Worm (Caenorhabditis elegans) whole organism, midembryonic: ENCODE data around the gene F11G11.15.

ENCODE experiments used
- T22C8.4 ChIP-seq: fragments of 200-800 bp; sonication (Bioruptor generic); IDR thresholded peaks from 2 replicates; pipeline ENCODE4 v1.3.6; 2022; ENCODE audit warnings: missing genetic modification characterization, missing compliant biosample characterization
- cog-1 ChIP-seq: sonication (generic microtip); optimal IDR thresholded peaks from 2 replicates; lab custom pipeline; 2016; ENCODE audit warnings: missing genetic modification characterization, missing compliant biosample characterization
- flt-1 ChIP-seq: fragments of 200-800 bp; sonication (Bioruptor generic); IDR thresholded peaks from 2 replicates; pipeline ENCODE4 v1.3.6; 2022; ENCODE audit warnings: missing genetic modification characterization, missing compliant biosample characterization
- klf-2 ChIP-seq: fragments of 200-800 bp; sonication (Bioruptor generic); conservative IDR thresholded peaks from 2 replicates; pipeline ENCODE4 v1.3.6; 2022; ENCODE audit warnings: missing genetic modification reagents, missing genetic modification characterization, missing compliant biosample characterization
- med-1 ChIP-seq: sonication (generic microtip); optimal IDR thresholded peaks from 2 replicates; lab custom pipeline; 2017; ENCODE audit warnings: missing genetic modification characterization, mild to moderate bottlenecking, missing compliant biosample characterization, antibody characterized with exemption, missing genetic modification reagents; ENCODE audit not compliant: insufficient read depth
- tab-1 ChIP-seq: fragments of 200-800 bp; sonication (Bioruptor generic); IDR thresholded peaks from 2 replicates; pipeline ENCODE4 v1.3.6; 2022; ENCODE audit warnings: missing genetic modification characterization, missing compliant biosample characterization
- ztf-23 ChIP-seq: fragments of 200-800 bp; sonication (Bioruptor generic); IDR thresholded peaks from 2 replicates; pipeline ENCODE4 v1.3.6; 2022; ENCODE audit warnings: missing genetic modification reagents, missing genetic modification characterization, missing compliant biosample characterization
- ztf-29 ChIP-seq: fragments of 200-800 bp; sonication (Bioruptor generic); IDR thresholded peaks from 2 replicates; pipeline ENCODE4 v1.3.6; 2022; ENCODE audit warnings: missing genetic modification reagents, missing genetic modification characterization, missing compliant biosample characterization

ce11 chrII:4885976-4886375, 11.3 kb downstream of the F11G11.15 start, which contains the start of gene R05F9.7:
- TF ChIP-seq med-1 (GFP tag; lab: Kevin White, UChicago): no peak
- TF ChIP-seq T22C8.4 (GFP tag; lab: Robert Waterston, UW): no peak
- no peak for TF ChIP-seq flt-1 (GFP tag; lab: Robert Waterston, UW)
- TF ChIP-seq klf-2 (GFP tag; lab: Robert Waterston, UW): no peak
- TF ChIP-seq ztf-23: no peak
- no peak for TF ChIP-seq tab-1 (GFP tag; lab: Robert Waterston, UW)
- no peak for TF ChIP-seq ztf-29 (GFP tag; lab: Robert Waterston, UW)
- TF ChIP-seq cog-1 (tag; lab: Kevin White, UChicago): no peak
